Fruit fly (Drosophila melanogaster) Kc167 (cell line): ENCODE data around the gene Polr1D.

Source experiments
- Myc ChIP-seq: fragments of >200 bp; optimal IDR thresholded peaks from 2 replicates; lab custom pipeline; 2017; ENCODE audit warnings: missing external identifiers
- h ChIP-seq: fragments of >200 bp; optimal IDR thresholded peaks from 3 replicates; lab custom pipeline; 2018; ENCODE audit warnings: missing external identifiers
- insv ChIP-seq: fragments of >200 bp; optimal IDR thresholded peaks from 3 replicates; lab custom pipeline; 2018; ENCODE audit warnings: missing external identifiers

DNA sequence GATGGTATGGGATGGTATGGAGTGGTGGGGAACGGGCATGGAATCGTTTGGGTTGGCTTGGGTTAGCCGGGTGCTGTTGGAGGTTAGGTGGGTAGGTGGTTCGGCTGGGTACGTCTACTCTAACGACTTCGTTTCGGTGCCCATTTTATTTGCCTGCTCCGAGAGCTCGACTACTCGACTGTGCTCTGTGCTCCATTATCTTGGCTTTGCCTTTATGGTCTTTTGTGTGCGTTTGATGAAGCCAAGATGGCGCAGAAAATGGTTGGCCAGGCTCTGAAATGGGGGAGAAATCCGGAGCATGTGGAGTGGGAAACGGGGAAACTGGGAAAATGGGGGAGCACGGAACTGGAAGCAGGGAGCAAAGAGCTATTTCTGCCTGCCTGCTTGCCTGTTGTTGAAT is 41.2 kb downstream of the Polr1D start:
- TF ChIP-seq insv (no peak), Myc (lab: Kevin White, UChicago) (no peak), h (lab: Kevin White, UChicago) (no peak)
